Fruit fly (Drosophila melanogaster): ENCODE results near the gene Coprox.

dm6 chr2L:6922091-6922753, 42.0 kb upstream of the Coprox start:
- TF ChIP-seq usp (GFP tag; optimal IDR thresholded peaks at IDR 0.05) (no peak), CG8478 (optimal IDR thresholded peaks at IDR 0.05) (no peak), pan (optimal IDR thresholded peaks at IDR 0.05) (no peak), psq (optimal IDR thresholded peaks at IDR 0.05) (no peak), EcR (GFP tag; optimal IDR thresholded peaks at IDR 0.05) (no peak)

Measured in whole organism.